Worm (Caenorhabditis elegans) whole organism, young adult: ENCODE data around the gene nhx-5.

Experiments
- C17E4.6 ChIP-seq: fragments of 200-800 bp; sonication (Bioruptor generic); IDR thresholded peaks from 2 replicates; pipeline ENCODE4 v1.3.6; 2022; ENCODE audit warnings: missing genetic modification reagents, missing genetic modification characterization, missing compliant biosample characterization
- F22D6.2 ChIP-seq: sonication (generic microtip); optimal IDR thresholded peaks from 2 replicates; lab custom pipeline; 2016; ENCODE audit warnings: mild to moderate bottlenecking, missing genetic modification characterization, missing compliant biosample characterization
- F23B12.7 ChIP-seq: sonication (generic microtip); optimal IDR thresholded peaks from 2 replicates; lab custom pipeline; 2017; ENCODE audit warnings: missing genetic modification characterization, mild to moderate bottlenecking, missing compliant biosample characterization, antibody characterized with exemption, moderate library complexity; ENCODE audit not compliant: insufficient read depth
- F33H1.4 ChIP-seq: fragments of 200-800 bp; sonication (Bioruptor generic); IDR thresholded peaks from 2 replicates; pipeline ENCODE4 v1.3.6; 2022; ENCODE audit warnings: missing genetic modification reagents, missing genetic modification characterization, missing compliant biosample characterization
- F37B4.10 ChIP-seq: fragments of 200-800 bp; sonication (Bioruptor generic); IDR thresholded peaks from 2 replicates; pipeline ENCODE4 v1.3.6; 2022; ENCODE audit warnings: missing genetic modification characterization, missing compliant biosample characterization
- F39B2.1 ChIP-seq: fragments of 200-800 bp; sonication (Bioruptor generic); IDR thresholded peaks from 2 replicates; pipeline ENCODE4 v1.3.6; 2022; ENCODE audit warnings: missing genetic modification reagents, missing genetic modification characterization, missing compliant biosample characterization
- Y53F4B.3 ChIP-seq: fragments of 200-800 bp; sonication (Bioruptor generic); IDR thresholded peaks from 2 replicates; pipeline ENCODE4 v1.3.6; 2022; ENCODE audit warnings: missing genetic modification reagents, missing genetic modification characterization, missing compliant biosample characterization
- Y53G8AR.9 ChIP-seq: fragments of 200-800 bp; sonication (Bioruptor generic); conservative IDR thresholded peaks from 2 replicates; pipeline ENCODE4 v1.3.6; 2022; ENCODE audit warnings: missing genetic modification reagents, missing genetic modification characterization, missing compliant biosample characterization
- Y56A3A.18 ChIP-seq: fragments of 200-800 bp; sonication (Bioruptor generic); IDR thresholded peaks from 2 replicates; pipeline ENCODE4 v1.3.6; 2022; ENCODE audit warnings: missing genetic modification reagents, missing genetic modification characterization, missing compliant biosample characterization
- Y79H2A.3 ChIP-seq: fragments of 200-800 bp; sonication (Bioruptor generic); conservative IDR thresholded peaks from 2 replicates; pipeline ENCODE4 v1.3.6; 2022; ENCODE audit warnings: missing genetic modification reagents, missing genetic modification characterization, missing compliant biosample characterization
- ZK185.1 ChIP-seq: sonication (generic microtip); optimal IDR thresholded peaks from 2 replicates; lab custom pipeline; 2016; ENCODE audit warnings: mild to moderate bottlenecking, missing genetic modification characterization, missing compliant biosample characterization; ENCODE audit not compliant: poor library complexity, severe bottlenecking
- ama-1 ChIP-seq, 3 experiments: fragments of 150-350 bp in 1 of 3; sonication (generic microtip) in 2 of 3; optimal IDR thresholded peaks; 2 replicates each; lab custom pipeline; 2014 to 2018; ENCODE audit warnings: missing biosample characterization in 2 of 3, missing genetic modification characterization in 2 of 3, missing genetic modification reagents in 2 of 3
- aptf-3 ChIP-seq: fragments of 200-800 bp; sonication (Bioruptor generic); IDR thresholded peaks from 2 replicates; pipeline ENCODE4 v1.3.6; 2022; ENCODE audit warnings: missing genetic modification characterization, missing compliant biosample characterization
- athp-1 ChIP-seq: sonication (generic microtip); optimal IDR thresholded peaks from 2 replicates; lab custom pipeline; 2017; ENCODE audit warnings: mild to moderate bottlenecking, missing genetic modification characterization, missing compliant biosample characterization
- attf-3 ChIP-seq: fragments of 200-800 bp; sonication (Bioruptor generic); conservative IDR thresholded peaks from 2 replicates; pipeline ENCODE4 v1.3.6; 2022; ENCODE audit warnings: missing genetic modification reagents, missing genetic modification characterization, missing compliant biosample characterization
- attf-5 ChIP-seq: fragments of 200-800 bp; sonication (Bioruptor generic); optimal IDR thresholded peaks from 2 replicates; lab custom pipeline; 2018; ENCODE audit warnings: mild to moderate bottlenecking, missing genetic modification characterization, missing compliant biosample characterization
- cebp-2 ChIP-seq: fragments of 200-800 bp; sonication (Bioruptor generic); IDR thresholded peaks from 2 replicates; pipeline ENCODE4 v1.3.6; 2022; ENCODE audit warnings: missing genetic modification characterization, missing compliant biosample characterization
- ceh-58 ChIP-seq: fragments of 200-800 bp; sonication (Bioruptor generic); IDR thresholded peaks from 2 replicates; pipeline ENCODE4 v1.3.6; 2022; ENCODE audit warnings: missing genetic modification characterization, missing compliant biosample characterization
- ceh-79 ChIP-seq: sonication (generic microtip); optimal IDR thresholded peaks from 2 replicates; lab custom pipeline; 2017; ENCODE audit warnings: mild to moderate bottlenecking, missing genetic modification characterization, missing compliant biosample characterization
- ceh-91 ChIP-seq: fragments of 200-800 bp; sonication (Bioruptor generic); IDR thresholded peaks from 2 replicates; pipeline ENCODE4 v1.3.6; 2022; ENCODE audit warnings: missing genetic modification reagents, missing genetic modification characterization, missing compliant biosample characterization
- chd-7 ChIP-seq: sonication (generic microtip); optimal IDR thresholded peaks from 2 replicates; lab custom pipeline; 2016; ENCODE audit warnings: mild to moderate bottlenecking, missing genetic modification characterization, moderate library complexity, missing compliant biosample characterization
- dox-1 ChIP-seq: fragments of 200-800 bp; sonication (Bioruptor generic); IDR thresholded peaks from 2 replicates; pipeline ENCODE4 v1.3.6; 2022; ENCODE audit warnings: missing genetic modification reagents, missing genetic modification characterization, missing compliant biosample characterization
- dpff-1 ChIP-seq: sonication (generic microtip); optimal IDR thresholded peaks from 2 replicates; lab custom pipeline; 2017; ENCODE audit warnings: mild to moderate bottlenecking, missing genetic modification characterization, missing compliant biosample characterization
- dpl-1 ChIP-seq: fragments of 150-350 bp; optimal IDR thresholded peaks from 2 replicates; lab custom pipeline; 2014; ENCODE audit warnings: missing biosample characterization, missing genetic modification reagents, missing genetic modification characterization
- egl-18 ChIP-seq: fragments of 200-800 bp; sonication (Bioruptor generic); IDR thresholded peaks from 2 replicates; pipeline ENCODE4 v1.3.6; 2022; ENCODE audit warnings: missing genetic modification reagents, missing genetic modification characterization, missing compliant biosample characterization
- hlh-12 ChIP-seq: sonication (generic microtip); optimal IDR thresholded peaks from 2 replicates; lab custom pipeline; 2016; ENCODE audit warnings: missing genetic modification characterization, missing compliant biosample characterization
- hmg-20 ChIP-seq: fragments of 200-800 bp; sonication (Bioruptor generic); IDR thresholded peaks from 2 replicates; pipeline ENCODE4 v1.3.6; 2022; ENCODE audit warnings: missing genetic modification reagents, missing genetic modification characterization, missing compliant biosample characterization
- hrde-1 ChIP-seq: sonication (generic microtip); optimal IDR thresholded peaks from 2 replicates; lab custom pipeline; 2016; ENCODE audit warnings: missing genetic modification characterization, mild to moderate bottlenecking, missing compliant biosample characterization, moderate library complexity, missing genotype, missing genetic modification reagents, borderline replicate concordance
- lin-26 ChIP-seq: fragments of 200-800 bp; sonication (Bioruptor generic); IDR thresholded peaks from 2 replicates; pipeline ENCODE4 v1.3.6; 2022; ENCODE audit warnings: missing genetic modification reagents, missing genetic modification characterization, missing compliant biosample characterization
- madf-3 ChIP-seq: fragments of 200-800 bp; sonication (Bioruptor generic); IDR thresholded peaks from 2 replicates; pipeline ENCODE4 v1.3.6; 2022; ENCODE audit warnings: missing genetic modification reagents, missing genetic modification characterization, missing compliant biosample characterization
- nfya-2 ChIP-seq: fragments of 200-800 bp; sonication (Bioruptor generic); IDR thresholded peaks from 2 replicates; pipeline ENCODE4 v1.3.6; 2022; ENCODE audit warnings: missing genetic modification reagents, missing genetic modification characterization, missing compliant biosample characterization
- nhr-120 ChIP-seq: fragments of 200-800 bp; sonication (Bioruptor generic); IDR thresholded peaks from 2 replicates; pipeline ENCODE4 v1.3.6; 2022; ENCODE audit warnings: missing genetic modification characterization, missing compliant biosample characterization
- nhr-27 ChIP-seq: fragments of 200-800 bp; sonication (Bioruptor generic); optimal IDR thresholded peaks from 2 replicates; lab custom pipeline; 2018; ENCODE audit warnings: mild to moderate bottlenecking, missing genetic modification characterization, moderate library complexity, missing compliant biosample characterization
- nhr-80 ChIP-seq: sonication (generic microtip); optimal IDR thresholded peaks from 2 replicates; lab custom pipeline; 2016; ENCODE audit warnings: missing genetic modification characterization, missing compliant biosample characterization
- rcor-1 ChIP-seq: fragments of 200-800 bp; sonication (Bioruptor generic); IDR thresholded peaks from 2 replicates; pipeline ENCODE4 v1.3.6; 2022; ENCODE audit warnings: missing genetic modification reagents, missing genetic modification characterization, missing compliant biosample characterization
- repo-1 ChIP-seq: sonication (generic microtip); optimal IDR thresholded peaks from 2 replicates; lab custom pipeline; 2017; ENCODE audit warnings: mild to moderate bottlenecking, missing genetic modification characterization, missing compliant biosample characterization
- sea-2 ChIP-seq: fragments of 200-800 bp; sonication (Bioruptor generic); IDR thresholded peaks from 2 replicates; pipeline ENCODE4 v1.3.6; 2022; ENCODE audit warnings: missing genetic modification characterization, missing compliant biosample characterization
- snpc-1.1 ChIP-seq: sonication (generic microtip); optimal IDR thresholded peaks from 2 replicates; lab custom pipeline; 2017; ENCODE audit warnings: missing genetic modification characterization, mild to moderate bottlenecking, missing compliant biosample characterization, antibody characterized with exemption, moderate library complexity, missing genotype, missing genetic modification reagents; ENCODE audit not compliant: insufficient read depth
- snpc-1.3 ChIP-seq: sonication (generic microtip); optimal IDR thresholded peaks from 2 replicates; lab custom pipeline; 2017; ENCODE audit warnings: missing genetic modification characterization, mild to moderate bottlenecking, missing compliant biosample characterization, antibody characterized with exemption, moderate library complexity, missing genotype, missing genetic modification reagents; ENCODE audit not compliant: insufficient read depth
- sptf-2 ChIP-seq: fragments of 200-800 bp; sonication (Bioruptor generic); optimal IDR thresholded peaks from 2 replicates; lab custom pipeline; 2018; ENCODE audit warnings: mild to moderate bottlenecking, missing genetic modification characterization, missing compliant biosample characterization
- tlf-1 ChIP-seq: fragments of 200-800 bp; sonication (Bioruptor generic); optimal IDR thresholded peaks from 2 replicates; lab custom pipeline; 2018; ENCODE audit warnings: mild to moderate bottlenecking, missing genetic modification characterization, missing compliant biosample characterization
- unc-130 ChIP-seq: sonication (generic microtip); optimal IDR thresholded peaks from 2 replicates; lab custom pipeline; 2016; ENCODE audit warnings: missing genetic modification reagents, missing genetic modification characterization, missing compliant biosample characterization
- zim-3 ChIP-seq: sonication (generic microtip); optimal IDR thresholded peaks from 2 replicates; lab custom pipeline; 2017; ENCODE audit warnings: mild to moderate bottlenecking, missing genetic modification characterization, moderate library complexity, missing compliant biosample characterization
- ztf-18 ChIP-seq: sonication (generic microtip); optimal IDR thresholded peaks from 2 replicates; lab custom pipeline; 2016; ENCODE audit warnings: missing genotype, mild to moderate bottlenecking, missing genetic modification characterization, missing compliant biosample characterization
- ztf-28 ChIP-seq: fragments of 200-800 bp; sonication (Bioruptor generic); IDR thresholded peaks from 2 replicates; pipeline ENCODE4 v1.3.6; 2022; ENCODE audit warnings: missing genetic modification reagents, missing genetic modification characterization, missing compliant biosample characterization
- ztf-3 ChIP-seq: fragments of 200-800 bp; sonication (Bioruptor generic); optimal IDR thresholded peaks from 2 replicates; lab custom pipeline; 2018; ENCODE audit warnings: mild to moderate bottlenecking, missing genetic modification characterization, missing compliant biosample characterization
- ztf-6 ChIP-seq: fragments of 200-800 bp; sonication (Bioruptor generic); IDR thresholded peaks from 2 replicates; pipeline ENCODE4 v1.3.6; 2022; ENCODE audit warnings: missing genetic modification reagents, missing genetic modification characterization, missing compliant biosample characterization

Gene nhx-5

DNA sequence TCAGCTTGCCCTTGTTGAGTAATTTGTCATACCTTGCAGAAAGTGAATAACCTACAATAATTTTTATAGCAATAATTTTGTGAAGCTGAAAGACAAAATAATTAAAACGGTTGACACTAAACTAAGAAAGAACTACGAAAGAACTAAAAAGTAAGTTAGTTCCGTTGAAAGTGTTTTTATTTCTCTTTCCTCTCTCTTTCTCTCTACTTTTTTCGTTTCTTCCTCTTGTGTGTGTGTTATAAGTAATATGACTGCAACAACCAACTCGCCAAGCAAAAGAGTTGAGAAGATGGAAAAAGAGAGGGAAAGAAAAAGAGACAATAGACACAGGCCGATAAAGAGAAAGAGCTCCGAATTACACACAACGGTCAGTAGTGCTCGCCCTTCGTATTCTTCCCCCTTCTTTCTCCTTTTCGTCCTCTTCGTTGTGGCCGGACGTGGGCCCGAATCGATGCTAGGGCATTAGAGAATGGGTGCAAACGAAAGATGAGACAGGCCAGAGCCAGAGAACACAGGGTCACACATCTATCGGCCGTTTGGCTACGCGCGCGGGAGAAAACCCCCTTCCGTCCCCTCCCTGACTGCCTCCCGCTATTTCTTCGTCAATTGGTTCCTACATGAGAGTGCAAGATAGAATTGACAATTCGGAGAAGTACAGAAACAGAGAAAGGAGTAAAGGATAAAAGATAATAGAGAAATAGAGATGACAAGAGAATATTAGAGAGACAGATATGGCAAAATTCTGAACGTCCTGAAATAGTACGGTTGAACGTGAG lies 21.4 kb upstream of the nhx-5 start, which contains the start of gene syd-2 (continued):
- TF ChIP-seq hrde-1 (tag; lab: Kevin White, UChicago) (no peak), dpl-1 (GFP tag; lab: Kevin White, UChicago) (no peak), nhr-120 (GFP tag; lab: Robert Waterston, UW) (no peak), egl-18 (no peak), attf-3 (GFP tag; lab: Robert Waterston, UW) (no peak), hlh-12 (no peak), snpc-1.1 (tag; lab: Kevin White, UChicago) (no peak), Y79H2A.3 (no peak), lin-26 (GFP tag; lab: Robert Waterston, UW) (peak; percentile 9; the same call in 1 of the 2 replicates), madf-3 (0 out of 2 replicates have a peak, but pooled peaks have one; percentile 66), rcor-1 (0 out of 2 replicates have a peak, but pooled peaks have one; percentile 12), snpc-1.3 (no peak), F37B4.10 (GFP tag; lab: Robert Waterston, UW) (no peak), nfya-2 (GFP tag; lab: Robert Waterston, UW) (no peak), ceh-91 (no peak), hmg-20 (GFP tag; lab: Robert Waterston, UW) (no peak), F23B12.7 (tag; lab: Kevin White, UChicago) (no peak), dox-1 (GFP tag; lab: Robert Waterston, UW) (peak; percentile 77), aptf-3 (no peak), ceh-79 (tag; lab: Kevin White, UChicago) (no peak), Y53G8AR.9 (no peak), Y53F4B.3 (GFP tag; lab: Robert Waterston, UW) (no peak), sptf-2 (GFP tag; lab: Kevin White, UChicago) (no peak), chd-7 (tag; lab: Kevin White, UChicago) (peak; percentile 55), attf-5 (GFP tag; lab: Kevin White, UChicago) (peak; percentile 77), F39B2.1 (GFP tag; lab: Robert Waterston, UW) (no peak), ztf-28 (no peak), ama-1 (optimal IDR thresholded peaks at IDR 0.05; lab: Kevin White, UChicago) (no peak), ama-1 (GFP tag; optimal IDR thresholded peaks at IDR 0.05; lab: Kevin White, UChicago) (no peak), C17E4.6 (GFP tag; lab: Robert Waterston, UW) (no peak), tlf-1 (no peak), ztf-18 (tag; lab: Kevin White, UChicago) (peak; percentile 5), ceh-58 (no peak), ztf-3 (GFP tag; lab: Kevin White, UChicago) (no peak), sea-2 (GFP tag; lab: Robert Waterston, UW) (no peak), nhr-27 (tag; lab: Kevin White, UChicago) (no peak), ZK185.1 (tag; lab: Kevin White, UChicago) (no peak), dpff-1 (tag; lab: Kevin White, UChicago) (no peak), repo-1 (tag; lab: Kevin White, UChicago) (no peak), nhr-80 (tag; lab: Kevin White, UChicago) (peak; percentile 81), ztf-6 (GFP tag; lab: Robert Waterston, UW) (no peak), F33H1.4 (no peak), zim-3 (no peak), athp-1 (tag; lab: Kevin White, UChicago) (no peak), Y56A3A.18 (GFP tag; lab: Robert Waterston, UW) (no peak), unc-130 (GFP tag; lab: Kevin White, UChicago) (no peak), F22D6.2 (tag; lab: Kevin White, UChicago) (no peak), cebp-2 (GFP tag; lab: Robert Waterston, UW) (no peak)
